Worm (Caenorhabditis elegans): ENCODE results near the gene srh-111.
"Not testable (repeated sequence)": the region's sequence is repeated elsewhere in the genome, so short reads cannot be mapped to it uniquely, and the experiment has no call there.

- not testable (repeated sequence) for TF ChIP-seq mab-5 (tag; optimal IDR thresholded peaks at IDR 0.05); flh-1 (GFP tag; optimal IDR thresholded peaks at IDR 0.05); sem-2 (GFP tag; optimal IDR thresholded peaks at IDR 0.05); pha-4 (tag; optimal IDR thresholded peaks at IDR 0.05); unc-120 (tag; optimal IDR thresholded peaks at IDR 0.05; ENCODE audit: poor library complexity, severe bottlenecking); lin-13 (tag; optimal IDR thresholded peaks at IDR 0.05); unc-62 (GFP tag; optimal IDR thresholded peaks at IDR 0.05); bed-3 (GFP tag; optimal IDR thresholded peaks at IDR 0.05)
Observed at ce11 chrV:17456197-17456596, 28.8 kb downstream of the srh-111 start, which contains the start of gene srh-203.
